Worm (Caenorhabditis elegans) whole organism, L2 larva: Measurements from ENCODE around the gene C07E3.9.

Experiments used
- ceh-82 ChIP-seq: fragments of 150-350 bp; optimal IDR thresholded peaks from 2 replicates; lab custom pipeline; 2014; ENCODE audit warnings: missing biosample characterization, missing genetic modification characterization
- lin-39 ChIP-seq: fragments of 150-350 bp; optimal IDR thresholded peaks from 2 replicates; lab custom pipeline; 2014; ENCODE audit warnings: missing biosample characterization, missing genetic modification reagents, missing genetic modification characterization
- nhr-12 ChIP-seq: fragments of 150-350 bp; optimal IDR thresholded peaks from 2 replicates; lab custom pipeline; 2014; ENCODE audit warnings: missing biosample characterization, missing genetic modification characterization
- peb-1 ChIP-seq: fragments of 150-350 bp; optimal IDR thresholded peaks from 2 replicates; lab custom pipeline; 2014; ENCODE audit warnings: missing biosample characterization, missing genetic modification characterization
- sem-4 ChIP-seq: fragments of 150-350 bp; optimal IDR thresholded peaks from 2 replicates; lab custom pipeline; 2014; ENCODE audit warnings: missing biosample characterization, missing genetic modification reagents, missing genetic modification characterization
- ztf-11 ChIP-seq: sonication (generic microtip); optimal IDR thresholded peaks from 2 replicates; lab custom pipeline; 2017; ENCODE audit warnings: missing biosample characterization, missing genetic modification characterization

- TF ChIP-seq ztf-11 (tag; lab: Kevin White, UChicago) = no peak
- no peak for TF ChIP-seq sem-4 (tag; lab: Kevin White, UChicago)
- no peak for TF ChIP-seq nhr-12 (tag; lab: Kevin White, UChicago)
- no peak for TF ChIP-seq lin-39
- no peak for TF ChIP-seq ceh-82
- no peak for TF ChIP-seq peb-1 (tag; lab: Kevin White, UChicago)
Measured at ce11 chrII:10317007-10317406, 33.5 kb upstream of the C07E3.9 start, which contains the start of gene M02G9.4.
